Worm (Caenorhabditis elegans): ENCODE data around the gene C54E10.3.

C54E10.3 gene

DNA sequence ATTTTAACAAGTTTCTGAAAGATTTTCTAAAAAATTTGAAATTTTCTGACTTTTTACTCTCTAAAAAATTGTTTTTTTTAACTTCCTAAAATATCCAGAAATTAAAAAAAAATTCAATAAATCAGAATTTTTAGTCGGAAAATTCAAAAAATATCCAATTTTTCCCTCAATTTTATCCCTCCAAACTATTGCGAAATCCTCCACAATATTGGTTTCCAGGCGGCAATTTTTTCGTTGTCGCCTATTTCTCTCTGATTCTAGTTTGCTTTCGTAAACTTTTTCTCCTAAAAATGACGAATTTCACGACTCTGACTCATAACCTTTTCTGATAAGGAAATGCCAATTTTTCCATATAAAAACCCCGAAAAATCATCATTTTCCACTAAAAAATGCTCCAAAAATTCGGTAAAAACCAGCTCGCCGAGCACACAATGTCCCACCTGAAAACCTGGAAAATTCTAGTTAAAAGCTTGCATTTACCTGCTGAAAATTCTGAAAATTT, 23.3 kb upstream of the C54E10.3 start, which contains the start of gene Y17D7B.2:
Y17D7B.2 (plus strand) TSS at position 323 of the 502 bp plus-strand sequence.
- no peak for TF ChIP-seq nhr-11 (tag; optimal IDR thresholded peaks at IDR 0.05)
- TF ChIP-seq mec-3 (tag; optimal IDR thresholded peaks at IDR 0.05; ENCODE audit: borderline replicate concordance) = no peak
- TF ChIP-seq odd-2 (tag; optimal IDR thresholded peaks at IDR 0.05) = no peak
- TF ChIP-seq rnt-1 (tag; optimal IDR thresholded peaks at IDR 0.05) = no peak
- no peak for TF ChIP-seq pax-1 (tag; optimal IDR thresholded peaks at IDR 0.05)
- no peak for TF ChIP-seq tbx-2 (tag; optimal IDR thresholded peaks at IDR 0.05)
- TF ChIP-seq pat-9 (tag; optimal IDR thresholded peaks at IDR 0.05) = no peak
- no peak for TF ChIP-seq ceh-30 (tag; optimal IDR thresholded peaks at IDR 0.05)
- no peak for TF ChIP-seq fax-1 (tag; optimal IDR thresholded peaks at IDR 0.05)
- no peak for TF ChIP-seq pros-1 (tag; optimal IDR thresholded peaks at IDR 0.05)
- no peak for TF ChIP-seq unc-3 (GFP tag; conservative IDR thresholded peaks at IDR 0.05)
- no peak for TF ChIP-seq unc-3 (tag; optimal IDR thresholded peaks at IDR 0.05)
- TF ChIP-seq lin-11 (tag; optimal IDR thresholded peaks at IDR 0.05) = no peak
- no peak for TF ChIP-seq unc-86 (tag; optimal IDR thresholded peaks at IDR 0.05)
- TF ChIP-seq pqm-1 (tag; optimal IDR thresholded peaks at IDR 0.05) = no peak
- TF ChIP-seq che-1 (tag; optimal IDR thresholded peaks at IDR 0.05) = no peak
- no peak for TF ChIP-seq pha-2 (tag; optimal IDR thresholded peaks at IDR 0.05)

DNA sequence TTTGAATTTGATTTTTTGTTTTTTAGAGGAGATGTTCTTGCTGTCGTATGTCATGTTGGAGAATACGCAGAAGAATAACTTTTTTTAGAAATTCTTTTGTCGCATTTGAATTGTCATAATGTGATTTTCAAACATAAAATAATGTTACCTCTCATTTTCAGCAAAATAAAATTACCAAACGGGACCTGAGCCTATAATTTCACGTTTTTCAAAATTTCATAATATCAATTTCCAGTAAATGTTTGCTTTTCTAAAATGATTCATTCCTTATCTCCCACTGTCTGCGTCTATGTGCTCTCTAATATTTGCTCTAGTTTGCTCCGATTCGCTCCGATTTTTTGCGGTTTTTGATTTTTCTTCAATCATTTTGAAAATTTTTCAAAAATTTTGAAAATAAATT, 20.1 kb upstream of the C54E10.3 start, which contains the start of gene nhr-231:
nhr-231 (plus strand) TSS at position 301 of the 400 bp plus-strand sequence.
- no peak for TF ChIP-seq zip-5 (tag; optimal IDR thresholded peaks at IDR 0.05)
- no peak for TF ChIP-seq ztf-16 (tag; optimal IDR thresholded peaks at IDR 0.05)
- no peak for TF ChIP-seq ceh-14 (tag; optimal IDR thresholded peaks at IDR 0.05)
- TF ChIP-seq gmeb-2 (tag; optimal IDR thresholded peaks at IDR 0.05) = no peak
- no peak for TF ChIP-seq che-1 (tag; optimal IDR thresholded peaks at IDR 0.05)
- no peak for TF ChIP-seq Y22D7AL.16 (tag; optimal IDR thresholded peaks at IDR 0.05)
- no peak for TF ChIP-seq K02D7.2 (tag; optimal IDR thresholded peaks at IDR 0.05)
- TF ChIP-seq npax-4 (tag; optimal IDR thresholded peaks at IDR 0.05) = no peak
- no peak for TF ChIP-seq ceh-24 (tag; optimal IDR thresholded peaks at IDR 0.05)
- TF ChIP-seq ceh-34 (tag; optimal IDR thresholded peaks at IDR 0.05) = no peak
- TF ChIP-seq hlh-30 (tag; optimal IDR thresholded peaks at IDR 0.05; ENCODE audit: insufficient read depth) = no peak
- TF ChIP-seq ceh-30 (tag; optimal IDR thresholded peaks at IDR 0.05) = no peak
- no peak for TF ChIP-seq fax-1 (tag; optimal IDR thresholded peaks at IDR 0.05)
- TF ChIP-seq tbx-2 (tag; optimal IDR thresholded peaks at IDR 0.05) = no peak
- TF ChIP-seq dmd-4 (tag; optimal IDR thresholded peaks at IDR 0.05; ENCODE audit: borderline replicate concordance) = no peak
- no peak for TF ChIP-seq unc-42 (tag; optimal IDR thresholded peaks at IDR 0.05)

DNA sequence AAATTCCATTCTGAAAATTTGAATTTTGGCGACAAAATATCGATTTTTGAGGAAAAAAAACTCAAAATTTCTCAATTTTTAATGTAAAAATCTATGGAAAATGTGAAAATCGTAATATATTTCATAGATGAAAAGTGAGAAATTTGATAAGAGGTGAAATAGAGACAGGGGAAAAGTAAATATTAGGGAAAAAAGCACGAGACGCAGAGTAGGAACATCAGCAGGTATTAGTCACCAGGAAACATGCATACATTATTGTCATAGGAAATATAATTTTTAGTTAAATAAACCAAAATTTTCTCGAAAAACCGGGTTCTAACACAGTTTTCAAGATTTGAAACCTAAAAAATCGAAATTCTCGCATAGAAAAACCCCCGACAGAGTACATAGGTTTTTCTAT, 10.0 kb upstream of the C54E10.3 start, which contains the start of gene nhr-170:
nhr-170 (minus strand) TSS at position 16 of the 400 bp plus-strand sequence.
- no peak for TF ChIP-seq fax-1 (tag; optimal IDR thresholded peaks at IDR 0.05)
- no peak for TF ChIP-seq fkh-10 (GFP tag; optimal IDR thresholded peaks at IDR 0.05)
- TF ChIP-seq dmd-4 (tag; optimal IDR thresholded peaks at IDR 0.05; ENCODE audit: borderline replicate concordance) = no peak
- TF ChIP-seq che-1 (tag; optimal IDR thresholded peaks at IDR 0.05) = no peak
- no peak for TF ChIP-seq ceh-19 (GFP tag; optimal IDR thresholded peaks at IDR 0.05)
- TF ChIP-seq ceh-24 (tag; optimal IDR thresholded peaks at IDR 0.05) = no peak
- no peak for TF ChIP-seq ceh-6 (GFP tag; optimal IDR thresholded peaks at IDR 0.05)
- no peak for TF ChIP-seq K02D7.2 (tag; optimal IDR thresholded peaks at IDR 0.05)
- no peak for TF ChIP-seq mec-3 (tag; optimal IDR thresholded peaks at IDR 0.05; ENCODE audit: borderline replicate concordance)
- no peak for TF ChIP-seq ceh-18 (tag; optimal IDR thresholded peaks at IDR 0.05)
- TF ChIP-seq zip-5 (tag; optimal IDR thresholded peaks at IDR 0.05) = no peak
- no peak for TF ChIP-seq pros-1 (tag; optimal IDR thresholded peaks at IDR 0.05)
- TF ChIP-seq hlh-30 (tag; optimal IDR thresholded peaks at IDR 0.05; ENCODE audit: insufficient read depth) = no peak
- TF ChIP-seq pqm-1 (tag; optimal IDR thresholded peaks at IDR 0.05) = no peak
- no peak for TF ChIP-seq fkh-6 (tag; optimal IDR thresholded peaks at IDR 0.05)
- TF ChIP-seq lin-11 (tag; optimal IDR thresholded peaks at IDR 0.05) = no peak

DNA sequence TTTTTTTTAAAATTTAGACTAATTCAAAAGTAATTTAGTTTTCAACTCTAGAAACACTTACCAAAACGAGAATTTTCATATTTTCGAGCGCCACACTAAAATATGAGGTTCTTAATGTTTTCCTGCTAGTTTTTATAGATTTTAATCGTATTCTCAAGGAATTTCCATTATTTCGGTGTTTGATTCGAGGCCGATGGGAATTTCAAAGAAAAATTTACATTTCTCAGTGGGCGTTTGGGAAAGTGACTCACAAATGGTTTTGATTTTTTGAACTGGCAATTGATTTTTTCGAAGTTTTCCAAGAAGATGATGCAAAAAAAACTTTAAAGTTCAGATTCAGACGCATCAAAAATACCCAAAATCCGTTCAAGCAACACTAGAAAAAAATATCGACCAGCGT, 8.7 kb upstream of the C54E10.3 start, which contains the start of gene C54E10.11:
C54E10.11 (minus strand) TSS at position 101 of the 400 bp plus-strand sequence.
- TF ChIP-seq pha-2 (tag; optimal IDR thresholded peaks at IDR 0.05) (no peak), lim-6 (tag; optimal IDR thresholded peaks at IDR 0.05) (no peak), sox-4 (tag; optimal IDR thresholded peaks at IDR 0.05) (no peak), ceh-24 (tag; optimal IDR thresholded peaks at IDR 0.05) (no peak), pag-3 (tag; optimal IDR thresholded peaks at IDR 0.05; ENCODE audit: borderline replicate concordance) (no peak), ztf-16 (tag; optimal IDR thresholded peaks at IDR 0.05) (no peak), syd-9 (tag; optimal IDR thresholded peaks at IDR 0.05) (no peak), ceh-34 (tag; optimal IDR thresholded peaks at IDR 0.05) (no peak), npax-4 (tag; optimal IDR thresholded peaks at IDR 0.05) (no peak), ttx-3 (tag; optimal IDR thresholded peaks at IDR 0.05) (no peak), ceh-48 (tag; optimal IDR thresholded peaks at IDR 0.05) (no peak), nhr-232 (tag; optimal IDR thresholded peaks at IDR 0.05) (no peak), pat-9 (tag; optimal IDR thresholded peaks at IDR 0.05) (no peak), ref-2 (tag; optimal IDR thresholded peaks at IDR 0.05) (no peak), ceh-18 (tag; optimal IDR thresholded peaks at IDR 0.05) (no peak), C08G9.2 (tag; optimal IDR thresholded peaks at IDR 0.05) (no peak), tbx-2 (tag; optimal IDR thresholded peaks at IDR 0.05) (no peak), elt-4 (tag; optimal IDR thresholded peaks at IDR 0.05) (no peak)

Measured in whole organism, late embryonic.